Worm (Caenorhabditis elegans) whole organism, midembryonic: Measurements from ENCODE around the gene T21H3.5.

ENCODE experiments used
- T22C8.4 ChIP-seq: fragments of 200-800 bp; sonication (Bioruptor generic); IDR thresholded peaks from 2 replicates; pipeline ENCODE4 v1.3.6; 2022; ENCODE audit warnings: missing genetic modification characterization, missing compliant biosample characterization
- flt-1 ChIP-seq: fragments of 200-800 bp; sonication (Bioruptor generic); IDR thresholded peaks from 2 replicates; pipeline ENCODE4 v1.3.6; 2022; ENCODE audit warnings: missing genetic modification characterization, missing compliant biosample characterization
- klf-2 ChIP-seq: fragments of 200-800 bp; sonication (Bioruptor generic); conservative IDR thresholded peaks from 2 replicates; pipeline ENCODE4 v1.3.6; 2022; ENCODE audit warnings: missing genetic modification reagents, missing genetic modification characterization, missing compliant biosample characterization
- med-1 ChIP-seq: sonication (generic microtip); optimal IDR thresholded peaks from 2 replicates; lab custom pipeline; 2017; ENCODE audit warnings: missing genetic modification characterization, mild to moderate bottlenecking, missing compliant biosample characterization, antibody characterized with exemption, missing genetic modification reagents; ENCODE audit not compliant: insufficient read depth
- ztf-23 ChIP-seq: fragments of 200-800 bp; sonication (Bioruptor generic); IDR thresholded peaks from 2 replicates; pipeline ENCODE4 v1.3.6; 2022; ENCODE audit warnings: missing genetic modification reagents, missing genetic modification characterization, missing compliant biosample characterization

DNA sequence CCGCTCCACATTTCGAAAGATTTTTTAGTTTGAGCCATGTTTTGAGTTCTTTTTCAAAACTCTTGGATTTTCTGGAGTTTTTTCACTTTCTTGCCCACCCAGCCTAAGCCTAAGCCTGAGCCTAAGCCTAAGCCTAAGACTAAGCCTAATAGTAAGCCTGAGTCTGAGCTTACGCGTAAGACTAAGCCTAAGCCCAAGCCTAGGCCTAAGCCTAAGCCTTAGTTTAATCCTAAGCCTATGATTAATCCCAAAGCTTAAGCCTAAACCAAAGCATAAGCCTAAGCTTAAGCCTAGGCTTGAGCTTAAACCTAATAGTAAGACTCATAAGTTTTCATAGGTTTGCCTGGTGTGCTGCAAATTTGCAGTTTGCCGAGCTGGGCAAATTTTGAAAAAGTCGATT lies 21.8 kb downstream of the T21H3.5 start:
- no peak for TF ChIP-seq flt-1
- TF ChIP-seq klf-2, result no peak
- no peak for TF ChIP-seq ztf-23 (GFP tag; lab: Robert Waterston, UW)
- no peak for TF ChIP-seq T22C8.4 (GFP tag; lab: Robert Waterston, UW)
- TF ChIP-seq med-1 (GFP tag; lab: Kevin White, UChicago), result no peak
